Worm (Caenorhabditis elegans) whole organism, mixed stage, embryonic: ENCODE data around the gene aat-3.
A peak's percentile ranks its signal among the peaks of the same experiment; 100 is the strongest.

Source experiments
- M03D4.4 ChIP-seq: sonication (generic microtip); optimal IDR thresholded peaks from 2 replicates; lab custom pipeline; 2017; ENCODE audit warnings: mild to moderate bottlenecking, missing genetic modification characterization, missing compliant biosample characterization
- bed-3 ChIP-seq: fragments of 200-800 bp; sonication (Bioruptor generic); optimal IDR thresholded peaks from 3 replicates; lab custom pipeline; 2018; ENCODE audit warnings: mild to moderate bottlenecking, missing genetic modification characterization, moderate library complexity, missing compliant biosample characterization
- blmp-1 ChIP-seq: fragments of 150-350 bp; optimal IDR thresholded peaks from 2 replicates; lab custom pipeline; 2014; ENCODE audit warnings: missing biosample characterization, missing genetic modification characterization
- ceh-39 ChIP-seq: fragments of 150-350 bp; optimal IDR thresholded peaks from 2 replicates; lab custom pipeline; 2014; ENCODE audit warnings: missing biosample characterization, missing genetic modification characterization
- ceh-43 ChIP-seq: fragments of 200-800 bp; sonication (Bioruptor generic); optimal IDR thresholded peaks from 2 replicates; lab custom pipeline; 2018; ENCODE audit warnings: mild to moderate bottlenecking, missing genetic modification characterization, moderate library complexity, missing compliant biosample characterization
- ceh-83 ChIP-seq: fragments of 200-800 bp; sonication (Bioruptor generic); optimal IDR thresholded peaks from 2 replicates; lab custom pipeline; 2018; ENCODE audit warnings: mild to moderate bottlenecking, missing genetic modification characterization, missing compliant biosample characterization
- ces-1 ChIP-seq: fragments of 150-350 bp; optimal IDR thresholded peaks from 2 replicates; lab custom pipeline; 2014; ENCODE audit warnings: missing biosample characterization, missing genetic modification reagents, missing genetic modification characterization
- cnd-1 ChIP-seq: fragments of 200-800 bp; sonication (Bioruptor generic); optimal IDR thresholded peaks from 2 replicates; lab custom pipeline; 2018; ENCODE audit warnings: mild to moderate bottlenecking, missing genetic modification characterization, missing compliant biosample characterization
- drap-1 ChIP-seq: fragments of 200-800 bp; sonication (Bioruptor generic); optimal IDR thresholded peaks from 3 replicates; lab custom pipeline; 2018; ENCODE audit warnings: mild to moderate bottlenecking, missing genetic modification characterization, missing compliant biosample characterization
- elt-1 ChIP-seq: sonication (generic microtip); optimal IDR thresholded peaks from 2 replicates; lab custom pipeline; 2017; ENCODE audit warnings: missing genetic modification characterization, mild to moderate bottlenecking, missing compliant biosample characterization, antibody characterized with exemption, moderate library complexity, borderline replicate concordance; ENCODE audit not compliant: insufficient read depth
- elt-3 ChIP-seq: fragments of 150-350 bp; optimal IDR thresholded peaks from 2 replicates; lab custom pipeline; 2014; ENCODE audit warnings: missing biosample characterization, missing genetic modification characterization
- flh-1 ChIP-seq: fragments of 200-800 bp; sonication (Bioruptor generic); optimal IDR thresholded peaks from 2 replicates; lab custom pipeline; 2018; ENCODE audit warnings: mild to moderate bottlenecking, missing genetic modification characterization, moderate library complexity, missing compliant biosample characterization
- ham-2 ChIP-seq: fragments of 200-800 bp; sonication (Bioruptor generic); optimal IDR thresholded peaks from 2 replicates; lab custom pipeline; 2018; ENCODE audit warnings: mild to moderate bottlenecking, missing genetic modification characterization, missing compliant biosample characterization
- hlh-1 ChIP-seq: fragments of 150-350 bp; optimal IDR thresholded peaks from 2 replicates; lab custom pipeline; 2014; ENCODE audit warnings: missing biosample characterization, missing genetic modification reagents, missing genetic modification characterization
- lin-13 ChIP-seq: fragments of 150-350 bp; optimal IDR thresholded peaks from 2 replicates; lab custom pipeline; 2014; ENCODE audit warnings: missing biosample characterization, missing genetic modification characterization
- lin-32 ChIP-seq: fragments of 200-800 bp; sonication (Bioruptor generic); optimal IDR thresholded peaks from 2 replicates; lab custom pipeline; 2018; ENCODE audit warnings: mild to moderate bottlenecking, missing genetic modification characterization, missing compliant biosample characterization
- lsy-2 ChIP-seq: fragments of 150-350 bp; optimal IDR thresholded peaks from 2 replicates; lab custom pipeline; 2014; ENCODE audit warnings: missing biosample characterization, missing genetic modification characterization
- mab-5 ChIP-seq: fragments of 150-350 bp; optimal IDR thresholded peaks from 2 replicates; lab custom pipeline; 2014; ENCODE audit warnings: missing biosample characterization, missing genetic modification characterization
- mep-1 ChIP-seq: fragments of 150-350 bp; optimal IDR thresholded peaks from 2 replicates; lab custom pipeline; 2017; ENCODE audit warnings: missing biosample characterization, missing genetic modification reagents, missing genetic modification characterization, inconsistent platforms
- mls-2 ChIP-seq: sonication (generic microtip); optimal IDR thresholded peaks from 2 replicates; lab custom pipeline; 2016; ENCODE audit warnings: mild to moderate bottlenecking, missing genetic modification characterization, moderate library complexity, missing compliant biosample characterization
- nhr-12 ChIP-seq: fragments of 150-350 bp; optimal IDR thresholded peaks from 2 replicates; lab custom pipeline; 2014; ENCODE audit warnings: missing biosample characterization, missing genetic modification characterization
- nhr-2 ChIP-seq: fragments of 150-350 bp; optimal IDR thresholded peaks from 2 replicates; lab custom pipeline; 2014; ENCODE audit warnings: missing biosample characterization, missing genetic modification characterization
- nhr-237 ChIP-seq: fragments of 150-350 bp; optimal IDR thresholded peaks from 2 replicates; lab custom pipeline; 2014; ENCODE audit warnings: missing biosample characterization, missing genetic modification characterization
- nhr-28 ChIP-seq: fragments of 150-350 bp; optimal IDR thresholded peaks from 2 replicates; lab custom pipeline; 2014; ENCODE audit warnings: missing biosample characterization, missing genetic modification characterization
- nhr-76 ChIP-seq: sonication (generic microtip); optimal IDR thresholded peaks from 2 replicates; lab custom pipeline; 2017; ENCODE audit warnings: missing biosample characterization, missing genetic modification characterization
- pha-4 ChIP-seq: fragments of 150-350 bp; optimal IDR thresholded peaks from 2 replicates; lab custom pipeline; 2018; ENCODE audit warnings: missing biosample characterization, missing genetic modification reagents, missing genetic modification characterization
- sem-2 ChIP-seq: fragments of 200-800 bp; sonication (Bioruptor generic); optimal IDR thresholded peaks from 2 replicates; lab custom pipeline; 2018; ENCODE audit warnings: mild to moderate bottlenecking, missing genetic modification characterization, missing compliant biosample characterization
- sptf-1 ChIP-seq: sonication (generic microtip); optimal IDR thresholded peaks from 2 replicates; lab custom pipeline; 2017; ENCODE audit warnings: mild to moderate bottlenecking, missing genetic modification characterization, moderate library complexity, missing compliant biosample characterization
- tbx-8 ChIP-seq: fragments of 200-800 bp; sonication (Bioruptor generic); optimal IDR thresholded peaks from 2 replicates; lab custom pipeline; 2018; ENCODE audit warnings: mild to moderate bottlenecking, missing genetic modification characterization, moderate library complexity, missing compliant biosample characterization
- unc-120 ChIP-seq: sonication (generic microtip); optimal IDR thresholded peaks from 2 replicates; lab custom pipeline; 2017; ENCODE audit warnings: missing genetic modification characterization, missing compliant biosample characterization; ENCODE audit not compliant: poor library complexity, severe bottlenecking
- unc-39 ChIP-seq: fragments of 150-350 bp; optimal IDR thresholded peaks from 2 replicates; lab custom pipeline; 2014; ENCODE audit warnings: missing biosample characterization, missing genetic modification characterization
- unc-62 ChIP-seq: fragments of 150-350 bp; optimal IDR thresholded peaks from 2 replicates; lab custom pipeline; 2014; ENCODE audit warnings: missing biosample characterization, missing genetic modification reagents, missing genetic modification characterization
- zip-8 ChIP-seq: fragments of 150-350 bp; optimal IDR thresholded peaks from 2 replicates; lab custom pipeline; 2014; ENCODE audit warnings: missing biosample characterization, missing genetic modification characterization
- ztf-11 ChIP-seq: fragments of 150-350 bp; optimal IDR thresholded peaks from 2 replicates; lab custom pipeline; 2014; ENCODE audit warnings: missing biosample characterization, missing genetic modification characterization

Gene aat-3

DNA sequence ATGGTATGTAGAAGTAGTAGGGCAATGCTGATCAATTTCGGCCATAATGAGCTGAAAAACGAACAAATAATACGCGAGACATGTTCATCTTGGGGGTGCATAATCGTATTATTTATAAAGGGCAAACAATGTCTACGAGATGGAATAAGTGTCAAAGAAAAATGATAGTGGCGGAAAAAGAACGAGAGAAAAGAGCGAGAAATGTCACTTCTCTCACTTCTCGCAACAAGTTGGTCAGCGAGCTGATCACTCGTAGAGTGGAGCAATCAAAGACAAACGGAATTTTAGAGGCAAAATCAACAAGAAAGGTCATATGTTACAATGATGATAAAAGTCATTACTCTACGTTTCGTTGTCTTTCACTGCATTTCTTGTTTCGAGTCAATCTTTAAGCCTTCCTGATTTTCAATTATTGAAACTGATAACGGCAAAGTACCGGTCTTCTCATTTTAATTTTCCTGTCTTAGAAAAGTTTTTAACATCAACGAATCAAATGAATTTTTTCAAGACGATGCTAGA is 11.0 kb upstream of the aat-3 start, which contains the start of gene F52H2.3:
Gene F52H2.3 (minus strand): TSS at position 51 of the 519 bp plus-strand sequence.
- no peak for TF ChIP-seq nhr-76 (tag; lab: Kevin White, UChicago)
- no peak for TF ChIP-seq sem-2 (GFP tag; lab: Kevin White, UChicago)

DNA sequence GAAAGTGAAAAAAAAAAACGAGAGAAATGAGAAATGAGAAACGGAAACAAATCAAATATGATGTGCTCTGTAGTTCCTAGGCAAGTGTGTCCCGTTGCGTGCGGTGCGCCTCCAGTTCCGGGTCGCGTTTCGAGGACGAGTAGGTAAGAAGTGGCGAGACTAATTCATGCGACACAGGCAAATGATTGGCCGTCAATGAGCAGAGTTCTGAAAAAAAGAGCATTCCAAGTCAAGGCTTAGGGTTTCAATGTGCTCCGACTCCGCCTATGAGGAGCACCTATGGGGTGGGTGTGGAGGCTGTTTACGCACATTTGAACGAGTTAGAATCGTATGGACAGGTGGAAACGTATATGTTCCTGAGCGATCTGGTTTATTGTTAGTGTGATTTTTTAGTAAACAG is 8.7 kb upstream of the aat-3 start:
- TF ChIP-seq unc-39 (tag; lab: Kevin White, UChicago) (no peak), nhr-28 (tag; lab: Kevin White, UChicago) (no peak), ztf-11 (tag; lab: Kevin White, UChicago) (no peak), M03D4.4 (tag; lab: Kevin White, UChicago) (no peak), ces-1 (no peak), elt-3 (no peak), elt-1 (tag; lab: Kevin White, UChicago) (no peak), unc-120 (tag; lab: Kevin White, UChicago) (no peak), unc-62 (GFP tag; lab: Kevin White, UChicago) (no peak), mab-5 (tag; lab: Kevin White, UChicago) (no peak)

DNA sequence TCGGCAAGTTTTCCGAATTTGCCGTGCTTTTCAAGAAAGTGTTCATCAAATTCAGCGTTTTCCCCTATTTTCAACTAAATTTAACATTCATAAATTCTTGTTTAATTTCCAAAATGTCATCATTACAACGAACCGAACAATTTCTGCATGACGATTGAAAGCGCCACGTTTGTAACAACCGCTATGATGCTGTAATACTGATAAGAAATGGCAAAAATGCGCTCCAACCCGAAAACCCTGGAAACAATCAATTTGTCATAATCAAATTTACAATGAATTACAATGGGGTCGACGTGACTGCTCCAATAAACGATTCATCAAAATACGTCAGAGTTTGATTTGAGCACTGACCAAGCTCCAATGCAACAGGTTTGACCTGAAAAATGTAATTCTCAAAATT is 7.4 kb upstream of the aat-3 start:
- no peak for TF ChIP-seq ceh-43 (GFP tag; lab: Kevin White, UChicago)
- TF ChIP-seq ztf-11 (tag; lab: Kevin White, UChicago): no peak
- no peak for TF ChIP-seq unc-62 (GFP tag; lab: Kevin White, UChicago)

DNA sequence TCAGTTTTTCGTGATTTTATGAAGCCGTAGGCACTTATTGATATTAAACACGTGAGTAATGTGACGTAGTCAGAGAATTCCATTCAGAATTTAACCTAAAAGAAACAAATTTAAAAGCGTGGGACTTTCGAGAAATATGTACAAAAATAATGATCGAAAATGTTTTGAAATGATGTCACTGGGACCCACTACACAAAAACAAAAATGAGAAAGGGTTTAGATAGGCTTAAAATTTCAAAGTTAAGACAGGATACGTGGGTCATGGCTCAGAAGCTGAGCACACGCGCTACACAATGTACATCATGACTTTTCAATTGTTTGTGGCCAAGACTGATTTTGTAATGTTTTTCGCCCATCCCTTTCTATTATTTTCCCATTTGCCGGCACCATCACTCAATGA is 3.2 kb upstream of the aat-3 start, which contains the start of gene smvt-1:
Gene smvt-1 (minus strand): TSS at position 101 of the 400 bp plus-strand sequence.
- TF ChIP-seq unc-120 (tag; lab: Kevin White, UChicago) (no peak), unc-62 (GFP tag; lab: Kevin White, UChicago) (no peak), zip-8 (tag; lab: Kevin White, UChicago) (no peak), flh-1 (no peak), mls-2 (tag; lab: Kevin White, UChicago) (no peak), nhr-76 (tag; lab: Kevin White, UChicago) (no peak), hlh-1 (no peak), lsy-2 (no peak), cnd-1 (tag; lab: Kevin White, UChicago) (no peak)

- TF ChIP-seq mep-1 (tag; lab: Kevin White, UChicago) (peak; percentile 34), nhr-12 (tag; lab: Kevin White, UChicago) (no peak), ceh-43 (GFP tag; lab: Kevin White, UChicago) (peak; percentile 84), lin-13 (tag; lab: Kevin White, UChicago) (peak; percentile 16), unc-39 (tag; lab: Kevin White, UChicago) (no peak), sem-2 (GFP tag; lab: Kevin White, UChicago) (peak; percentile 85), blmp-1 (tag; lab: Kevin White, UChicago) (no peak), lin-32 (GFP tag; lab: Kevin White, UChicago) (peak; percentile 82), hlh-1 (peak; percentile 69), cnd-1 (tag; lab: Kevin White, UChicago) (peak; percentile 93), sptf-1 (tag; lab: Kevin White, UChicago) (peak; percentile 92), flh-1 (peak; percentile 82), pha-4 (peak; percentile 33), elt-3 (no peak), nhr-28 (tag; lab: Kevin White, UChicago) (no peak), ztf-11 (tag; lab: Kevin White, UChicago) (no peak), ces-1 (no peak), ham-2 (GFP tag; lab: Kevin White, UChicago) (peak; percentile 90), lsy-2 (no peak), unc-120 (tag; lab: Kevin White, UChicago) (peak; percentile 86), mls-2 (tag; lab: Kevin White, UChicago) (peak; percentile 94), drap-1 (GFP tag; lab: Kevin White, UChicago) (peak; percentile 90), M03D4.4 (tag; lab: Kevin White, UChicago) (peak; percentile 89), bed-3 (GFP tag; lab: Kevin White, UChicago) (peak; percentile 78), nhr-237 (tag; lab: Kevin White, UChicago) (peak; percentile 41), elt-1 (tag; lab: Kevin White, UChicago) (no peak), zip-8 (tag; lab: Kevin White, UChicago) (no peak), ceh-83 (GFP tag; lab: Kevin White, UChicago) (peak; percentile 95), tbx-8 (GFP tag; lab: Kevin White, UChicago) (peak; percentile 50), ceh-39 (tag; lab: Kevin White, UChicago) (no peak), nhr-2 (tag; lab: Kevin White, UChicago) (no peak), unc-62 (GFP tag; lab: Kevin White, UChicago) (peak; percentile 59)
These were observed 2.7 kb upstream of the aat-3 start for ce11 chrX:2549322-2549721.
